Fruit fly (Drosophila melanogaster) whole organism, pupa: ENCODE results near the gene CG33510.
A peak's percentile ranks its signal among the peaks of the same experiment; 100 is the strongest.

ENCODE experiments used
- CG10348 ChIP-seq: fragments of 200-800 bp; sonication (Bioruptor generic); IDR thresholded peaks from 2 replicates; pipeline ENCODE4 v1.3.6; 2022; ENCODE audit warnings: missing biosample characterization, missing genetic modification characterization
- CG12605 ChIP-seq: fragments of 200-800 bp; sonication (Bioruptor generic); IDR thresholded peaks from 2 replicates; pipeline ENCODE4 v1.3.6; 2022; ENCODE audit warnings: missing biosample characterization, missing genetic modification characterization
- CG13204 ChIP-seq: fragments of 200-800 bp; sonication (Bioruptor generic); optimal IDR thresholded peaks from 2 replicates; lab custom pipeline; 2018; ENCODE audit warnings: missing biosample characterization, mild to moderate bottlenecking, missing genetic modification characterization, moderate library complexity
- CG14655 ChIP-seq: fragments of 200-800 bp; sonication (Bioruptor generic); optimal IDR thresholded peaks from 3 replicates; lab custom pipeline; 2017; ENCODE audit warnings: mild to moderate bottlenecking, missing biosample characterization, missing genetic modification reagents, missing genetic modification characterization
- CG15710 ChIP-seq: fragments of 200-800 bp; sonication (Bioruptor generic); optimal IDR thresholded peaks from 2 replicates; lab custom pipeline; 2018; ENCODE audit warnings: missing biosample characterization, mild to moderate bottlenecking, missing genetic modification characterization, moderate library complexity
- CG17806 ChIP-seq: fragments of 200-800 bp; sonication (Bioruptor generic); optimal IDR thresholded peaks from 2 replicates; lab custom pipeline; 2018; ENCODE audit warnings: missing biosample characterization, mild to moderate bottlenecking, missing genetic modification characterization, moderate library complexity
- CG32121 ChIP-seq: fragments of 200-800 bp; sonication (Bioruptor generic); IDR thresholded peaks from 2 replicates; pipeline ENCODE4 v1.3.6; 2022; ENCODE audit warnings: missing biosample characterization, missing genetic modification characterization
- CG34367 ChIP-seq: fragments of 200-800 bp; sonication (Bioruptor generic); optimal IDR thresholded peaks from 2 replicates; lab custom pipeline; 2018; ENCODE audit warnings: missing biosample characterization, mild to moderate bottlenecking, missing genetic modification characterization
- CG4496 ChIP-seq: fragments of 200-800 bp; sonication (Bioruptor generic); IDR thresholded peaks from 3 replicates; pipeline ENCODE4 v1.3.6; 2022; ENCODE audit warnings: missing biosample characterization, missing genetic modification characterization
- CG8159 ChIP-seq: fragments of 200-800 bp; sonication (Bioruptor generic); optimal IDR thresholded peaks from 3 replicates; lab custom pipeline; 2018; ENCODE audit warnings: missing biosample characterization, mild to moderate bottlenecking, missing genetic modification characterization, moderate library complexity
- CG8301 ChIP-seq: fragments of 200-800 bp; sonication (Bioruptor generic); optimal IDR thresholded peaks from 2 replicates; lab custom pipeline; 2018; ENCODE audit warnings: missing biosample characterization, mild to moderate bottlenecking, missing genetic modification characterization
- CG9948 ChIP-seq: fragments of 200-800 bp; sonication (Bioruptor generic); optimal IDR thresholded peaks from 2 replicates; lab custom pipeline; 2018; ENCODE audit warnings: missing biosample characterization, mild to moderate bottlenecking, missing genetic modification characterization, moderate library complexity
- D1 ChIP-seq: fragments of 200-800 bp; sonication (Bioruptor generic); optimal IDR thresholded peaks from 2 replicates; lab custom pipeline; 2018; ENCODE audit warnings: missing biosample characterization, mild to moderate bottlenecking, missing genetic modification characterization, moderate library complexity
- EcR ChIP-seq: fragments of 200-800 bp; sonication (Bioruptor generic); optimal IDR thresholded peaks from 3 replicates; lab custom pipeline; 2019; ENCODE audit warnings: missing biosample characterization, missing genetic modification characterization, mild to moderate bottlenecking, moderate library complexity, missing genetic modification reagents
- Pif1A ChIP-seq: fragments of 200-800 bp; sonication (Bioruptor generic); optimal IDR thresholded peaks from 3 replicates; lab custom pipeline; 2016; ENCODE audit warnings: missing biosample characterization, missing genetic modification characterization
- Pif1B ChIP-seq: fragments of 200-800 bp; sonication (Bioruptor generic); optimal IDR thresholded peaks from 3 replicates; lab custom pipeline; 2016; ENCODE audit warnings: missing biosample characterization, missing genetic modification characterization
- Snoo ChIP-seq: fragments of 200-800 bp; sonication (Bioruptor generic); optimal IDR thresholded peaks from 3 replicates; lab custom pipeline; 2017; ENCODE audit warnings: missing biosample characterization, mild to moderate bottlenecking, missing genetic modification characterization, inconsistent platforms
- fd96Ca ChIP-seq: fragments of 200-800 bp; sonication (Bioruptor generic); IDR thresholded peaks from 3 replicates; pipeline ENCODE4 v1.3.6; 2022; ENCODE audit warnings: missing biosample characterization, missing genetic modification characterization
- gl ChIP-seq: fragments of 200-800 bp; sonication (Bioruptor generic); optimal IDR thresholded peaks from 2 replicates; lab custom pipeline; 2018; ENCODE audit warnings: missing biosample characterization, mild to moderate bottlenecking, missing genetic modification characterization
- rn ChIP-seq: fragments of 200-800 bp; sonication (Bioruptor generic); IDR thresholded peaks from 2 replicates; pipeline ENCODE4 v1.3.6; 2022; ENCODE audit warnings: missing biosample characterization, missing genetic modification characterization

CG33510 gene

DNA sequence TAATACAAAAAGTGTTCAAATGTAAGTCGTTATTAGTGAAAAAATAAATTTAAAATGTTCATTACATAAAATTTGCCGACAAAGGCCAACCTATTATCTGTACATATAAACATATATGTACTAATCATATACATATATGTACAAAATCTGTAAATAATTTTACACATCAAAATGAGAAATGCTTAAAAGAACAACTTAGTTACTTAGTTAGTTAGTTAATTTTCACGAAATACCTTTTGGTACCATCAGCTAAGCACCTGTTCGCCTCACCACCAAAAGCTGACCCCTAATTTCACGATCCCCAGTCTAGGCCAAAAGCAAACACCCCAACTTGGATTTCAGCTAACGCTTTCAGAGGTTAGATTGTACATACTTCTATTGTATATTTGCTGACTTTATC is 4.9 kb upstream of the CG33510 start, which contains the start of gene CG9259:
Gene CG9259, plus strand, starts transcription at position 301 of the 400 bp plus-strand sequence.
- no peak for TF ChIP-seq CG9948 (tag; lab: Kevin White, UChicago)
- no peak for TF ChIP-seq CG34367 (tag; lab: Kevin White, UChicago)
- TF ChIP-seq fd96Ca (GFP tag; lab: Robert Waterston, UW): no peak
- no peak for TF ChIP-seq CG4496 (GFP tag; lab: Robert Waterston, UW)

DNA sequence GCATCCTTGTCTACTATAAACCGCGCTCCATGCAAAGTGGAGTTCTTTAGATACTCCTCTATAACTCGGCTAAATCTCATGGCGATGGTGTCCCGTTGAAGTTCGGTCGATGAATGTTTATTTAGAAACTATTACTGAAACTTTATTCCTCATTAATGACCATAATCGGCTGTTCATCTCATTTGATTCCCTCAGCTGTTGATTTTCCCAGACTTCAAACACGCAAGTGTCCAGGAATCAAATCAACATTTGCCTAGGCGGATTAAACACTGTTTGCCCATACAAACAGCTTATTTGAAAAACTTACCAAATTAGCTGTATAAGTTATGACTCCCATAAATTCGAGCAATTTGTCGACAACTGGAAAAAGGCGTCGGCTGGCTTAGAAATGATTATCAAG is 4.5 kb upstream of the CG33510 start, which contains the start of gene ppk13:
Gene ppk13, minus strand, starts transcription at position 101 of the 400 bp plus-strand sequence.
- TF ChIP-seq EcR (GFP tag; lab: Kevin White, UChicago) (no peak), CG10348 (GFP tag; lab: Robert Waterston, UW) (no peak)
- TF ChIP-seq, all 21 proteins: peak for 0

DNA sequence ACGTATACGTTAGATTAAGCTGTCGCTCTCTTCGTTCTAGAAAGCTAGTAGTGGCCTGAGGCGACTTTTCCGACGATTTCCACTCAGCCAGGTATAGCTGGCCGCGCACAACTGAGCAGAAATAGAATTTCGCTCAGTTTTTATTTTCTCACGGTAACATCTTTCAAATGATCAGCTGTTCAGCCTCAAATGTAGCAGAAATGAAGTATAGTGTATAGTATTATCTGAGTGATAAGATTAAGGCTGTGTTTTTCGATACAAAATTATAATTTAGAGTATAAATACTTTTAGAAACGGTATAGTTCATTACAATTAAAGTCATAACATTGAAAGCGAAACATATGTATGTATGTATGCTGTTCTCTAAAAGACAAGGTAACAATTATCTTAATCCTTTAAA is 2.3 kb upstream of the CG33510 start, which contains the start of gene CG33509:
Gene CG33509, minus strand, starts transcription at position 101 of the 400 bp plus-strand sequence.
- TF ChIP-seq CG13204 (GFP tag; lab: Kevin White, UChicago): no peak
- no peak for TF ChIP-seq CG15710 (tag; lab: Kevin White, UChicago)
- TF ChIP-seq CG17806: no peak
- TF ChIP-seq CG9948 (tag; lab: Kevin White, UChicago): no peak
- TF ChIP-seq CG8159 (tag; lab: Kevin White, UChicago): no peak
- TF ChIP-seq CG10348 (GFP tag; lab: Robert Waterston, UW): no peak
- TF ChIP-seq EcR (GFP tag; lab: Kevin White, UChicago): no peak
- no peak for TF ChIP-seq CG34367 (tag; lab: Kevin White, UChicago)

DNA sequence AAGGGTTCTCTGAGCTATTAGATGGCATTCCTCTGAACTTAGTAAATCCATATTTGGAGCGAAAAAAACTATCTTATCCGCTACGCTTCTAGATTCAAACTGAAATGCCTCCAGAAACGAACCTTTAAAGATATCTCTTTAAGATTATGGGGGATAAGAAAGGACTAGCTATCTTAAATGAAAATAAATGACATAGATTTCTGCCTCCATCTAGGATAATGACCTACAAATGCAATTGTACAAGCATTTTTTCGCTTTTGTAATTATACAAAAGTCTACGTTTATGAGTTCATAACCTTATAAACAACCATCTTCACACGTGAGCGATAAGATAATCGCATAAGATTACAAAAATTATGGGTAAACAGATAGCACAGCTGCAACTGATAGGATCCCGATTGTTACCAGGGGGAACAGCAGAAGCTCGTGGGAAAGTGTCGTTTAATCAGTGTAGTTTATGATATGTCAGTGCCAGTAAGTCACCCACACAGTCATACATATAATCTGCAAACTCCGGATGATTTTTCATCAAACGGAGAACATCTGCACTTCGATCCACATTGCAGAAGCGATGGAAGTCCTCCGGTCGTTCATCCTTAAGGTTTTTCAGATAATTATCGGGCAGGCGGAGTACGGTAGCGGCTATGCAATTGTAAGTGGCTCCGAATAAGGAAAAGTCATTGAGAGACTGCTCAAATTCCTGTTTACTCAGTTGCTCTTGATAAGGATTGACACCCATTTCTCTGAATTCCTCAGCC is 1.5 kb downstream of the CG33510 start, which contains the start of gene CG33511:
Gene CG33511, minus strand, starts transcription at position 51 of the 758 bp plus-strand sequence.
- TF ChIP-seq gl (tag; lab: Kevin White, UChicago): no peak
- no peak for TF ChIP-seq rn
- peak; percentile 47 for TF ChIP-seq EcR (GFP tag; lab: Kevin White, UChicago)
- TF ChIP-seq Pif1B (GFP tag; lab: Kevin White, UChicago): no peak
- TF ChIP-seq, all 21 proteins: peak for 1

DNA sequence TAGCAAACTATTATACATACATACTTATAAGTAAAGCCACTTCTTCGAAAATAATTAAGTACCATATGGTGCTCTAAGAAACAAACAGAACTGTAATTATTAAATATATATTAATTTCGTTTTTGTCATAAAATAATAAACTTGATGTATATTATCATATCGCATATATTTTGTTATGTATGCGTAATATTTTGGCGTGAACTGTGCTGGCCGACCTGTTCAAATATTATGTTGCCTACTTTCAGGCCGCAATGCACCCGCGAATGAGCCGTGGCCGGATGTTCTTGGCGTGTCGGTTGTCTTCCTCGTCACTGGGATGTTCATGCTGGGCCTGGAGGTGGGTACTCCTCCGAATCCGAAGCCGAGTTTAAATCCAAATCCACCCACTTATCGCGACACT is 6.3 kb downstream of the CG33510 start:
- TF ChIP-seq CG4496 (GFP tag; lab: Robert Waterston, UW) (0 out of 3 replicates have a peak, but pooled peaks have one; percentile 43), CG10348 (GFP tag; lab: Robert Waterston, UW) (no peak), rn (no peak), CG8301 (no peak), Pif1A (GFP tag; lab: Kevin White, UChicago) (no peak), CG32121 (no peak), Pif1B (GFP tag; lab: Kevin White, UChicago) (no peak)
- TF ChIP-seq, all 21 proteins: peak for 1

DNA sequence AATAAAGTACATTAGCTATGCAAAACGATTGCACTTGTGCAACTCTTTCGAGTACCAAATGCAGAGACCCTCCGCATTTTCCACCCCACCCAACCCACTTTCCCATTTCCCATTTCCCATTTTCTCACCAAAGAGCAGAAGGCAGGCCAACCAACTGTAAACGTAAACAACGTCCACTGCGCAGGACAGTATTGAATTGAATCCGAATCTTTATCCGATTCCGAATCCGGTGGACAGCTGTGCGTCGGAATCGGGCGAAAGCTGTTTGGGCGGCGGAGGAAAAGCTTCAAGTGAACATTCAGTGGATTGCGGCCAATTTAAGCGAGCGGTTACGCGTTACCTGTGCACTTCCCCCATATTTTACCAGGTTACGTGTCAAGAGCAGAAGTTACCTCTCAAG is 9.0 kb downstream of the CG33510 start, which contains the start of gene tadr:
Gene tadr, plus strand, starts transcription at position 301 of the 400 bp plus-strand sequence.
- TF ChIP-seq Snoo (tag; lab: Kevin White, UChicago) (no peak), CG14655 (GFP tag; lab: Kevin White, UChicago) (peak; percentile 7), fd96Ca (GFP tag; lab: Robert Waterston, UW) (no peak)

DNA sequence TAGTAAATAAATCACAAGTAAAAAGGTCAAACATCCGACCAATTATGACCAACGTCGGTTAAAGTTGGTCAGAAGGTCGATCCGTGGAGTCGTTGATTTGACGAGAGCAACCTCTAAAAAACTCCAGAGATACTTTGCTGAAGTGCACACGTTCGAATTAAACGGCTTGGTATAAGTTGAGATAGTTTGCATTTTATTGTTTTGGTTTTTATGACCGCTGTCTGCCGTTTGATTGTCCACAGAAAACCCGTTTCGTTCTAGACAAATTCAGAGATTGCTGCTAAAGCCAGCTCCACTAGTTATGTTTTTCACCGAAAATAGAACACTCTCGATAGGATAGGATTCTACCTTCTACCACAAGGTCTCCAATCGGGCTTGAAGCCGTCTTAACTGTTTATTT is 10.3 kb downstream of the CG33510 start:
- TF ChIP-seq CG4496 (GFP tag; lab: Robert Waterston, UW) (no peak), CG32121 (no peak), rn (no peak), EcR (GFP tag; lab: Kevin White, UChicago) (no peak), CG12605 (GFP tag; lab: Robert Waterston, UW) (no peak), CG34367 (tag; lab: Kevin White, UChicago) (no peak), CG8301 (no peak), Pif1A (GFP tag; lab: Kevin White, UChicago) (no peak), CG9948 (tag; lab: Kevin White, UChicago) (no peak), D1 (tag; lab: Kevin White, UChicago) (no peak), CG13204 (GFP tag; lab: Kevin White, UChicago) (no peak), Snoo (tag; lab: Kevin White, UChicago) (no peak), CG15710 (tag; lab: Kevin White, UChicago) (no peak), CG10348 (GFP tag; lab: Robert Waterston, UW) (no peak), gl (tag; lab: Kevin White, UChicago) (no peak)
